Worm (Caenorhabditis elegans): ENCODE results near the gene F58A6.1.

ce11 chrII:5142619-5143018 lies at the start of gene F58A6.1:
- TF ChIP-seq unc-39 (tag; optimal IDR thresholded peaks at IDR 0.05) (no peak), lin-13 (tag; optimal IDR thresholded peaks at IDR 0.05) (no peak), mls-2 (tag; optimal IDR thresholded peaks at IDR 0.05) (no peak), hlh-1 (tag; optimal IDR thresholded peaks at IDR 0.05) (no peak), blmp-1 (tag; optimal IDR thresholded peaks at IDR 0.05) (no peak), nhr-12 (tag; optimal IDR thresholded peaks at IDR 0.05) (no peak), pha-4 (tag; optimal IDR thresholded peaks at IDR 0.05) (no peak), snpc-4 (tag; optimal IDR thresholded peaks at IDR 0.05) (no peak), nhr-237 (tag; optimal IDR thresholded peaks at IDR 0.05) (no peak), sem-2 (GFP tag; optimal IDR thresholded peaks at IDR 0.05) (no peak)
